Fruit fly (Drosophila melanogaster) whole organism, embryonic: ENCODE measurements around the gene Ero1L.

Experiments used
- Atf-2 ChIP-seq: fragments of 200-800 bp; sonication (Bioruptor generic); optimal IDR thresholded peaks from 2 replicates; lab custom pipeline; 2016; ENCODE audit warnings: missing biosample characterization, missing genetic modification characterization
- Bteb2 ChIP-seq: fragments of 200-800 bp; sonication (Bioruptor generic); optimal IDR thresholded peaks from 2 replicates; lab custom pipeline; 2016; ENCODE audit warnings: missing biosample characterization, missing genetic modification characterization
- CG10147 ChIP-seq: fragments of 200-800 bp; sonication (Bioruptor generic); optimal IDR thresholded peaks from 2 replicates; lab custom pipeline; 2019; ENCODE audit warnings: missing biosample characterization, mild to moderate bottlenecking, missing genetic modification characterization, moderate library complexity
- CG10267 ChIP-seq: fragments of 200-800 bp; sonication (Bioruptor generic); optimal IDR thresholded peaks from 2 replicates; lab custom pipeline; 2018; ENCODE audit warnings: missing biosample characterization, mild to moderate bottlenecking, missing genetic modification characterization, moderate library complexity
- CG10431 ChIP-seq: fragments of 200-800 bp; sonication (Bioruptor generic); optimal IDR thresholded peaks from 3 replicates; lab custom pipeline; 2018; ENCODE audit warnings: missing biosample characterization, mild to moderate bottlenecking, missing genetic modification characterization
- CG12744 ChIP-seq: fragments of 200-800 bp; sonication (Bioruptor generic); optimal IDR thresholded peaks from 2 replicates; lab custom pipeline; 2016; ENCODE audit warnings: missing biosample characterization, missing genetic modification characterization
- CG13123 ChIP-seq: fragments of 200-800 bp; sonication (Bioruptor generic); optimal IDR thresholded peaks from 2 replicates; lab custom pipeline; 2016; ENCODE audit warnings: missing biosample characterization, missing genetic modification characterization
- CG14014 ChIP-seq: fragments of 200-800 bp; sonication (Bioruptor generic); IDR thresholded peaks from 2 replicates; pipeline ENCODE4 v1.3.6; 2022; ENCODE audit warnings: missing biosample characterization, missing genetic modification characterization
- CG14710 ChIP-seq: fragments of 200-800 bp; sonication (Bioruptor generic); optimal IDR thresholded peaks from 3 replicates; lab custom pipeline; 2019; ENCODE audit warnings: missing biosample characterization, mild to moderate bottlenecking, missing genetic modification characterization, moderate library complexity
- CG15269 ChIP-seq: fragments of 200-800 bp; sonication (Bioruptor generic); optimal IDR thresholded peaks from 2 replicates; lab custom pipeline; 2018; ENCODE audit warnings: missing biosample characterization, mild to moderate bottlenecking, missing genetic modification characterization, moderate library complexity
- CG1529 ChIP-seq: fragments of 200-800 bp; sonication (Bioruptor generic); optimal IDR thresholded peaks from 3 replicates; lab custom pipeline; 2018; ENCODE audit warnings: missing biosample characterization, missing genetic modification characterization
- CG16813 ChIP-seq: fragments of 200-800 bp; sonication (Bioruptor generic); IDR thresholded peaks from 3 replicates; pipeline ENCODE4 v1.3.6; 2022; ENCODE audit warnings: missing biosample characterization, missing genetic modification characterization; ENCODE audit not compliant: partially characterized antibody
- CG17186 ChIP-seq: fragments of 200-800 bp; sonication (Bioruptor generic); optimal IDR thresholded peaks from 3 replicates; lab custom pipeline; 2017; ENCODE audit warnings: missing biosample characterization, missing genetic modification reagents, missing genetic modification characterization
- CG17385 ChIP-seq: fragments of 200-800 bp; sonication (Bioruptor generic); optimal IDR thresholded peaks from 3 replicates; lab custom pipeline; 2018; ENCODE audit warnings: missing biosample characterization, mild to moderate bottlenecking, missing genetic modification characterization
- CG17829 ChIP-seq: fragments of 200-800 bp; optimal IDR thresholded peaks from 2 replicates; lab custom pipeline; 2019; ENCODE audit warnings: missing biosample characterization, mild to moderate bottlenecking, missing genetic modification characterization, moderate library complexity
- CG18476 ChIP-seq: fragments of 200-800 bp; sonication (Bioruptor generic); optimal IDR thresholded peaks from 2 replicates; lab custom pipeline; 2016; ENCODE audit warnings: missing biosample characterization, mild to moderate bottlenecking, missing genetic modification characterization
- CG3281 ChIP-seq: fragments of 200-800 bp; sonication (Bioruptor generic); optimal IDR thresholded peaks from 3 replicates; lab custom pipeline; 2017; ENCODE audit warnings: missing biosample characterization, mild to moderate bottlenecking, missing genetic modification characterization
- CG33557 ChIP-seq: fragments of 200-800 bp; sonication (Bioruptor generic); optimal IDR thresholded peaks from 2 replicates; lab custom pipeline; 2019; ENCODE audit warnings: missing biosample characterization, mild to moderate bottlenecking, missing genetic modification characterization, moderate library complexity
- CG34422 ChIP-seq: fragments of 200-800 bp; sonication (Bioruptor generic); IDR thresholded peaks from 3 replicates; pipeline ENCODE4 v1.3.6; 2022; ENCODE audit warnings: missing biosample characterization, missing genetic modification characterization
- CG6689 ChIP-seq: fragments of 200-800 bp; sonication (Bioruptor generic); IDR thresholded peaks from 2 replicates; pipeline ENCODE4 v1.3.6; 2022; ENCODE audit warnings: missing biosample characterization, missing genetic modification characterization
- CG7556 ChIP-seq: fragments of 200-800 bp; sonication (Bioruptor generic); optimal IDR thresholded peaks from 2 replicates; lab custom pipeline; 2017; ENCODE audit warnings: missing biosample characterization, mild to moderate bottlenecking, missing genetic modification characterization
- CG7987 ChIP-seq: fragments of 200-800 bp; sonication (Bioruptor generic); optimal IDR thresholded peaks from 2 replicates; lab custom pipeline; 2018; ENCODE audit warnings: missing biosample characterization, mild to moderate bottlenecking, missing genetic modification characterization, moderate library complexity
- CG9727 ChIP-seq: fragments of 200-800 bp; sonication (Bioruptor generic); optimal IDR thresholded peaks from 3 replicates; lab custom pipeline; 2017; ENCODE audit warnings: missing biosample characterization, mild to moderate bottlenecking, missing genetic modification characterization
- Chrac-16 ChIP-seq: fragments of 200-800 bp; sonication (Bioruptor generic); optimal IDR thresholded peaks from 3 replicates; lab custom pipeline; 2016; ENCODE audit warnings: missing biosample characterization, missing genetic modification characterization
- HLH3B ChIP-seq: fragments of 200-800 bp; sonication (Bioruptor generic); IDR thresholded peaks from 2 replicates; pipeline ENCODE4 v1.3.6; 2022; ENCODE audit warnings: missing biosample characterization, missing genetic modification characterization
- Hand ChIP-seq: fragments of 200-800 bp; sonication (Bioruptor generic); optimal IDR thresholded peaks from 2 replicates; lab custom pipeline; 2017; ENCODE audit warnings: mild to moderate bottlenecking, missing biosample characterization, missing genetic modification reagents, missing genetic modification characterization
- Hmx ChIP-seq: fragments of 200-800 bp; sonication (Bioruptor generic); optimal IDR thresholded peaks from 2 replicates; lab custom pipeline; 2016; ENCODE audit warnings: missing biosample characterization, missing genetic modification characterization
- Mad ChIP-seq: fragments of 200-800 bp; sonication (Bioruptor generic); optimal IDR thresholded peaks from 2 replicates; lab custom pipeline; 2016; ENCODE audit warnings: missing biosample characterization, missing genetic modification characterization
- PHDP ChIP-seq: fragments of 200-800 bp; sonication (Bioruptor generic); optimal IDR thresholded peaks from 3 replicates; lab custom pipeline; 2018; ENCODE audit warnings: missing biosample characterization, mild to moderate bottlenecking, missing genetic modification characterization, moderate library complexity
- Rx ChIP-seq: fragments of 200-800 bp; sonication (Bioruptor generic); IDR thresholded peaks from 2 replicates; pipeline ENCODE4 v1.3.6; 2022; ENCODE audit warnings: missing biosample characterization, missing genetic modification characterization
- Scr ChIP-seq: fragments of 200-800 bp; sonication (Bioruptor generic); IDR thresholded peaks from 2 replicates; pipeline ENCODE4 v1.3.6; 2022; ENCODE audit warnings: missing biosample characterization, missing genetic modification characterization; ENCODE audit not compliant: partially characterized antibody
- Sry-β ChIP-seq: fragments of 200-800 bp; sonication (Bioruptor generic); optimal IDR thresholded peaks from 2 replicates; lab custom pipeline; 2018; ENCODE audit warnings: missing biosample characterization, mild to moderate bottlenecking, missing genetic modification characterization, moderate library complexity
- Taf1 ChIP-seq: fragments of 200-800 bp; sonication (Bioruptor generic); IDR thresholded peaks from 2 replicates; pipeline ENCODE4 v1.3.6; 2022; ENCODE audit warnings: missing biosample characterization, missing genetic modification characterization
- bbx ChIP-seq: fragments of 200-800 bp; sonication (Bioruptor generic); IDR thresholded peaks from 2 replicates; pipeline ENCODE4 v1.3.6; 2022; ENCODE audit warnings: missing biosample characterization, missing genetic modification characterization; ENCODE audit not compliant: partially characterized antibody
- cato ChIP-seq: fragments of 200-800 bp; sonication (Bioruptor generic); optimal IDR thresholded peaks from 2 replicates; lab custom pipeline; 2016; ENCODE audit warnings: missing biosample characterization, missing genetic modification characterization, borderline replicate concordance
- cg ChIP-seq: fragments of 200-800 bp; sonication (Bioruptor generic); optimal IDR thresholded peaks from 3 replicates; lab custom pipeline; 2019; ENCODE audit warnings: missing biosample characterization, mild to moderate bottlenecking, missing genetic modification characterization, moderate library complexity
- ci ChIP-seq: fragments of 200-800 bp; sonication (Bioruptor generic); IDR thresholded peaks from 3 replicates; pipeline ENCODE4 v1.3.6; 2022; ENCODE audit warnings: missing biosample characterization, missing genetic modification characterization
- cwo ChIP-seq: fragments of 200-800 bp; sonication (Bioruptor generic); optimal IDR thresholded peaks from 3 replicates; lab custom pipeline; 2017; ENCODE audit warnings: missing biosample characterization, missing genetic modification characterization, mild to moderate bottlenecking, moderate library complexity, missing genetic modification reagents
- hkb ChIP-seq, 2 experiments: fragments of 200-800 bp in 1 of 2; fragments of >200 bp in 1 of 2; sonication (Bioruptor generic) in 1 of 2; IDR thresholded peaks in 1 of 2; optimal IDR thresholded peaks in 1 of 2; 2 replicates each; pipeline versions ENCODE4 v1.3.6 to Lab custom; 2017 to 2022; ENCODE audit warnings: missing biosample characterization in 1 of 2, missing genetic modification characterization in 1 of 2
- ken ChIP-seq: fragments of 200-800 bp; sonication (Bioruptor generic); IDR thresholded peaks from 3 replicates; pipeline ENCODE4 v1.3.6; 2022; ENCODE audit warnings: missing biosample characterization, missing genetic modification characterization
- repo ChIP-seq: fragments of 200-800 bp; sonication (Bioruptor generic); optimal IDR thresholded peaks from 2 replicates; lab custom pipeline; 2016; ENCODE audit warnings: missing biosample characterization, missing genetic modification characterization
- sens ChIP-seq: fragments of 200-800 bp; sonication (Bioruptor generic); peaks from one replicate; lab custom pipeline; 2016; ENCODE audit warnings: missing biosample characterization, missing genetic modification characterization
- sob ChIP-seq: fragments of 200-800 bp; sonication (Bioruptor generic); IDR thresholded peaks from 2 replicates; pipeline ENCODE4 v1.3.6; 2022; ENCODE audit warnings: missing biosample characterization, missing genetic modification characterization
- tap ChIP-seq: fragments of 200-800 bp; optimal IDR thresholded peaks from 3 replicates; lab custom pipeline; 2019; ENCODE audit warnings: missing biosample characterization, mild to moderate bottlenecking, missing genetic modification characterization, moderate library complexity
- trem ChIP-seq: fragments of 200-800 bp; optimal IDR thresholded peaks from 3 replicates; lab custom pipeline; 2019; ENCODE audit warnings: missing biosample characterization, mild to moderate bottlenecking, missing genetic modification characterization, moderate library complexity
- vvl ChIP-seq: fragments of 200-800 bp; sonication (Bioruptor generic); IDR thresholded peaks from 2 replicates; pipeline ENCODE4 v1.3.6; 2022; ENCODE audit warnings: missing biosample characterization, missing genetic modification characterization
- zen ChIP-seq: fragments of 200-800 bp; sonication (Bioruptor generic); optimal IDR thresholded peaks from 3 replicates; lab custom pipeline; 2018; ENCODE audit warnings: missing biosample characterization, mild to moderate bottlenecking, missing genetic modification characterization, moderate library complexity

The Ero1L gene

dm6 chr3L:4209731-4210130 is 39.5 kb downstream of the Ero1L start (continued):
- TF ChIP-seq Sry-β (no peak), Mad (GFP tag; lab: Kevin White, UChicago) (no peak), CG13123 (no peak), cwo (GFP tag; lab: Kevin White, UChicago) (no peak), Hmx (no peak), hkb (optimal IDR thresholded peaks at IDR 0.05; lab: Kevin White, UChicago) (no peak), hkb (GFP tag; IDR thresholded peaks at IDR 0.05; lab: Robert Waterston, UW) (0 out of 2 replicates have a peak, but pooled peaks have one; percentile 11), CG10147 (GFP tag; lab: Kevin White, UChicago) (no peak), CG6689 (GFP tag; lab: Robert Waterston, UW) (no peak), CG34422 (no peak), trem (tag; lab: Kevin White, UChicago) (peak; percentile 16), Bteb2 (GFP tag; lab: Kevin White, UChicago) (no peak), CG17385 (GFP tag; lab: Kevin White, UChicago) (no peak), repo (GFP tag; lab: Kevin White, UChicago) (no peak), CG14014 (GFP tag; lab: Robert Waterston, UW) (no peak), Taf1 (GFP tag; lab: Robert Waterston, UW) (no peak), CG1529 (GFP tag; lab: Kevin White, UChicago) (no peak), CG7987 (GFP tag; lab: Kevin White, UChicago) (no peak), Atf-2 (GFP tag; lab: Kevin White, UChicago) (no peak), sens (GFP tag; lab: Kevin White, UChicago) (peak; percentile 82), HLH3B (no peak), CG7556 (GFP tag; lab: Kevin White, UChicago) (no peak), zen (tag; lab: Kevin White, UChicago) (peak; percentile 60), vvl (peak; percentile 47), CG10267 (tag; lab: Kevin White, UChicago) (peak; percentile 15), tap (tag; lab: Kevin White, UChicago) (peak; percentile 35), CG14710 (tag; lab: Kevin White, UChicago) (peak; percentile 23), cato (GFP tag; lab: Kevin White, UChicago) (no peak), CG10431 (no peak), ken (GFP tag; lab: Robert Waterston, UW) (no peak), CG17829 (tag; lab: Kevin White, UChicago) (peak; percentile 44), sob (GFP tag; lab: Robert Waterston, UW) (peak; percentile 12; the same call in 1 of the 2 replicates), CG16813 (GFP tag; lab: Robert Waterston, UW) (no peak), CG17186 (GFP tag; lab: Kevin White, UChicago) (no peak), Rx (GFP tag; lab: Robert Waterston, UW) (0 out of 2 replicates have a peak, but pooled peaks have one; percentile 35), bbx (GFP tag; lab: Robert Waterston, UW) (no peak), Scr (no peak), ci (GFP tag; lab: Robert Waterston, UW) (no peak), PHDP (tag; lab: Kevin White, UChicago) (no peak), cg (GFP tag; lab: Kevin White, UChicago) (no peak)

- TF ChIP-seq Hand (GFP tag; lab: Kevin White, UChicago), result no peak
- no peak for TF ChIP-seq Chrac-16 (GFP tag; lab: Kevin White, UChicago)
- no peak for TF ChIP-seq CG18476 (GFP tag; lab: Kevin White, UChicago)
- no peak for TF ChIP-seq CG9727
- TF ChIP-seq CG15269 (tag; lab: Kevin White, UChicago), result no peak
- no peak for TF ChIP-seq CG3281 (GFP tag; lab: Kevin White, UChicago)
- no peak for TF ChIP-seq hkb (optimal IDR thresholded peaks at IDR 0.05; lab: Kevin White, UChicago)
- no peak for TF ChIP-seq hkb (GFP tag; IDR thresholded peaks at IDR 0.05; lab: Robert Waterston, UW)
- no peak for TF ChIP-seq CG12744 (GFP tag; lab: Kevin White, UChicago)
- TF ChIP-seq CG33557 (GFP tag; lab: Kevin White, UChicago), result no peak
Measured at dm6 chr3L:4211440-4211839, 41.2 kb downstream of the Ero1L start, which contains the start of gene Cpr64Ab. Gene Cpr64Ab, minus strand, starts transcription at chr3L:4211540.
